Worm (Caenorhabditis elegans): ENCODE measurements around the gene srw-8.
"Not testable (repeated sequence)": the region's sequence is repeated elsewhere in the genome, so short reads cannot be mapped to it uniquely, and the experiment has no call there.

The srw-8 gene

ce11 chrV:3069101-3069500, 35.0 kb upstream of the srw-8 start, which contains the start of gene str-40:
TSS of gene str-40 (minus strand) at chrV:3069201.
- no peak for TF ChIP-seq rnt-1 (tag; optimal IDR thresholded peaks at IDR 0.05)
- TF ChIP-seq sox-2 (GFP tag; IDR thresholded peaks at IDR 0.05): no peak
- TF ChIP-seq ceh-30 (tag; optimal IDR thresholded peaks at IDR 0.05): no peak
- no peak for TF ChIP-seq unc-86 (tag; optimal IDR thresholded peaks at IDR 0.05)
- no peak for TF ChIP-seq syd-9 (tag; optimal IDR thresholded peaks at IDR 0.05)
- no peak for TF ChIP-seq ceh-2 (tag; optimal IDR thresholded peaks at IDR 0.05)
- no peak for TF ChIP-seq ceh-18 (tag; optimal IDR thresholded peaks at IDR 0.05)
- no peak for TF ChIP-seq sdc-2 (tag; optimal IDR thresholded peaks at IDR 0.05)
- no peak for TF ChIP-seq ceh-14 (tag; optimal IDR thresholded peaks at IDR 0.05)
- no peak for TF ChIP-seq ceh-9 (tag; optimal IDR thresholded peaks at IDR 0.05)

ce11 chrV:3065928-3066327, 31.8 kb upstream of the srw-8 start, which contains the start of gene srh-185:
TSS of gene srh-185 (plus strand) at chrV:3066228.
- TF ChIP-seq pros-1 (tag; optimal IDR thresholded peaks at IDR 0.05): no peak
- no peak for TF ChIP-seq hlh-30 (tag; optimal IDR thresholded peaks at IDR 0.05; ENCODE audit: insufficient read depth)
- TF ChIP-seq ceh-31 (tag; optimal IDR thresholded peaks at IDR 0.05): no peak
- no peak for TF ChIP-seq gmeb-2 (tag; optimal IDR thresholded peaks at IDR 0.05)

DNA sequence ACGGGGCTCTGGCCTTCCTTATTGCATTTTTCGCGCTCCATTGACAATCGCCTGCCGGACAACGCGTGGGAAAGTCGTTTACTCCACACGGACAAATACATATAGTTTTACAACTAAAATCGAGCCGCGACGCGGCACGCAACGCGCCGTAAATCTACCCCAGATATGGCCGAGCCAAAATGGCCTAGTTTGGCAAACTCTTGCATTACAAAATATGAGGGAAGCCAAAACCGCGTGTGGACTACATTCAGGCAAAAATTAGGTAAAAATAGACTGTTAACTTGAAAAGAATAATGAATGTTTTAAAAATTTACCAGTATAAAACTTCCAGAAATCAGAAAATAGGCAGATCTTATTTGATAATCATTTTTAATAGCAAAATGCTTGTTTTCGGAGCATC, 30.3 kb upstream of the srw-8 start, which contains the start of gene srt-16:
Gene srt-16, minus strand, starts transcription at position 101 of the 400 bp plus-strand sequence.
- TF ChIP-seq ceh-2, pha-2, hlh-8 (tag; optimal IDR thresholded peaks at IDR 0.05): not testable (repeated sequence)

ce11 chrV:3062078-3062477, 27.9 kb upstream of the srw-8 start, which contains the start of gene srt-15:
TSS of gene srt-15 (minus strand) at chrV:3062178.
- TF ChIP-seq unc-86 (tag; optimal IDR thresholded peaks at IDR 0.05) (no peak), ceh-2 (tag; optimal IDR thresholded peaks at IDR 0.05) (no peak), nfya-1 (tag; optimal IDR thresholded peaks at IDR 0.05) (no peak), nhr-11 (tag; optimal IDR thresholded peaks at IDR 0.05) (no peak), fkh-6 (tag; optimal IDR thresholded peaks at IDR 0.05) (no peak), pha-2 (tag; optimal IDR thresholded peaks at IDR 0.05) (no peak), tbx-2 (tag; optimal IDR thresholded peaks at IDR 0.05) (no peak), lim-6 (tag; optimal IDR thresholded peaks at IDR 0.05) (no peak), tbx-7 (tag; optimal IDR thresholded peaks at IDR 0.05) (no peak), pqm-1 (tag; optimal IDR thresholded peaks at IDR 0.05) (no peak), ceh-34 (tag; optimal IDR thresholded peaks at IDR 0.05) (no peak), sox-4 (tag; optimal IDR thresholded peaks at IDR 0.05) (no peak), pha-4 (tag; optimal IDR thresholded peaks at IDR 0.05) (no peak), hlh-13 (GFP tag; optimal IDR thresholded peaks at IDR 0.05) (no peak)

ce11 chrV:3058996-3059395, 24.9 kb upstream of the srw-8 start, which contains the start of gene str-244:
TSS of gene str-244 (minus strand) at chrV:3059096.
- no peak for TF ChIP-seq ref-2 (tag; optimal IDR thresholded peaks at IDR 0.05)
- no peak for TF ChIP-seq ceh-18 (tag; optimal IDR thresholded peaks at IDR 0.05)
- no peak for TF ChIP-seq ceh-2 (tag; optimal IDR thresholded peaks at IDR 0.05)
- TF ChIP-seq ets-4 (tag; optimal IDR thresholded peaks at IDR 0.05): no peak
- TF ChIP-seq dve-1 (tag; optimal IDR thresholded peaks at IDR 0.05): no peak
- no peak for TF ChIP-seq pax-1 (tag; optimal IDR thresholded peaks at IDR 0.05)
- TF ChIP-seq F13H6.1 (tag; optimal IDR thresholded peaks at IDR 0.05): no peak
- no peak for TF ChIP-seq pag-3 (tag; optimal IDR thresholded peaks at IDR 0.05; ENCODE audit: borderline replicate concordance)
- TF ChIP-seq ahr-1 (tag; optimal IDR thresholded peaks at IDR 0.05): no peak
- TF ChIP-seq hlh-30 (tag; optimal IDR thresholded peaks at IDR 0.05; ENCODE audit: insufficient read depth): no peak
- TF ChIP-seq fax-1 (tag; optimal IDR thresholded peaks at IDR 0.05): no peak
- TF ChIP-seq zip-5 (tag; optimal IDR thresholded peaks at IDR 0.05): no peak
- TF ChIP-seq ceh-22 (tag; optimal IDR thresholded peaks at IDR 0.05): no peak
- no peak for TF ChIP-seq rnt-1 (tag; optimal IDR thresholded peaks at IDR 0.05)
- TF ChIP-seq K09A11.1 (tag; optimal IDR thresholded peaks at IDR 0.05; ENCODE audit: insufficient read depth): no peak
- TF ChIP-seq eyg-1 (tag; optimal IDR thresholded peaks at IDR 0.05): no peak
- no peak for TF ChIP-seq lim-6 (tag; optimal IDR thresholded peaks at IDR 0.05)
- no peak for TF ChIP-seq pha-2 (tag; optimal IDR thresholded peaks at IDR 0.05)
- no peak for TF ChIP-seq fkh-6 (tag; optimal IDR thresholded peaks at IDR 0.05)

All from whole organism, late embryonic.